Worm (Caenorhabditis elegans): Measurements from ENCODE around the gene srx-128.
A peak's percentile ranks its signal among the peaks of the same experiment; 100 is the strongest.

Gene srx-128

DNA sequence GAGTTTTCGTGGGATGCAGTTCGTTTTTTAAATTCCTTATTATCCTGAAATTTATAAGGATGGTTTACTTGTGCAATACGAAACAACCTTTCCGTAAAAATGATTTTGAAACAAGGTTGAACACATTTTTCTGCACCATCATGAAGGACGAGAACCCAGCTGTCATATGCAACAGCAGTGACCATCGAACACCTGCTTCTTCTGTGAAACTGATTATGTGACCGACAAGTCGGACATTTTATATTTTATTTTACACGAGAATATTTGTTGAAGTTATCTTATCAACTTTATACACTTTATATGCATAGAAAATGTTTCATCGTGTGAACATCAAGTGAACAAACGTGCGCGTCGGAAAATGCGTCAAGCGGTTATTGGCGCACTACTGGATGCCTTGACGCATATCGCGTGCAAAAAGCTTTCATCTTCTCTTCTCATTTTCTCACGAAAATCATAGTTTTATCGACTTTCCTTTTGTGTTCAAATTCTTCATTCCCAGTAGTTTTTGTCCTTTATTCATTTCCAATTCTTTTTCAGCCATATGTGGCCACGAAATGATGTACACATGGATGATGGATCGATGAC, 18.4 kb upstream of the srx-128 start, which contains the start of gene sel-10 (continued):
- TF ChIP-seq lin-15B (tag; optimal IDR thresholded peaks at IDR 0.05) (no peak), unc-39 (tag; optimal IDR thresholded peaks at IDR 0.05) (no peak), daf-12 (tag; optimal IDR thresholded peaks at IDR 0.05) (no peak), aha-1 (tag) (peak; percentile 98), nhr-42 (GFP tag; IDR thresholded peaks at IDR 0.05) (no peak), lim-7 (GFP tag; IDR thresholded peaks at IDR 0.05) (no peak), php-3 (GFP tag; IDR thresholded peaks at IDR 0.05) (peak; percentile 71), T26A8.4 (GFP tag; IDR thresholded peaks at IDR 0.05) (no peak), nhr-11 (tag; optimal IDR thresholded peaks at IDR 0.05) (peak; percentile 60), ZK337.2 (GFP tag; IDR thresholded peaks at IDR 0.05) (no peak), sdz-12 (GFP tag; optimal IDR thresholded peaks at IDR 0.05) (no peak), nhr-102 (tag; optimal IDR thresholded peaks at IDR 0.05) (no peak), T20F7.1 (GFP tag; optimal IDR thresholded peaks at IDR 0.05) (peak; percentile 67), R02D3.7 (tag; optimal IDR thresholded peaks at IDR 0.05) (no peak), nhr-10 (tag; optimal IDR thresholded peaks at IDR 0.05) (no peak), F37D6.2 (tag; optimal IDR thresholded peaks at IDR 0.05) (peak; percentile 36), fkh-10 (GFP tag; optimal IDR thresholded peaks at IDR 0.05) (no peak), mes-2 (tag; optimal IDR thresholded peaks at IDR 0.05; ENCODE audit: poor library complexity, severe bottlenecking) (peak; percentile 84)

DNA sequence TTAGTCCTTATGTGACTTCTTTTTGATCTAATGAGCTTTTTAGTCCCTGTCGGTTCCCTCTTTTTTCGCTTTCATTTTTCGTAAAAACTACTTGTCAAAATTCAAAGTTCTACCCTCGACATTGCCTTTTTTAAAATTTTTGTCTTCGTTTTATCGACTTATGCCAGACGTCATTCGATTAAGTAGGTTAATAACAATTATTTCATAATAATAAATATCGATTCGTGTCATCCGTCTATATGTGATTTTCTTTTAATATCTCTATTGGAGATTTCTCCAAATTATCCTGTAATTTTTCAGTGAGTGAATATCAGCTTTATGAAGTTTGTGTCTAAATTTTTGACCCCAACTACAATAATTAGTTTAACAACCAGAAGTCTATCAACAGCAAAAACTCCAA, 14.5 kb upstream of the srx-128 start, which contains the start of gene hpo-31:
TSS of gene hpo-31 (plus strand) at position 301 of the 400 bp plus-strand sequence.
- TF ChIP-seq F49E8.2 (tag; optimal IDR thresholded peaks at IDR 0.05; ENCODE audit: borderline replicate concordance) (no peak), madf-5 (GFP tag; IDR thresholded peaks at IDR 0.05) (no peak), F37D6.2 (tag; optimal IDR thresholded peaks at IDR 0.05) (no peak), aha-1 (tag) (peak; percentile 72), ceh-28 (tag; optimal IDR thresholded peaks at IDR 0.05) (no peak), spr-3 (GFP tag; optimal IDR thresholded peaks at IDR 0.05) (no peak)

DNA sequence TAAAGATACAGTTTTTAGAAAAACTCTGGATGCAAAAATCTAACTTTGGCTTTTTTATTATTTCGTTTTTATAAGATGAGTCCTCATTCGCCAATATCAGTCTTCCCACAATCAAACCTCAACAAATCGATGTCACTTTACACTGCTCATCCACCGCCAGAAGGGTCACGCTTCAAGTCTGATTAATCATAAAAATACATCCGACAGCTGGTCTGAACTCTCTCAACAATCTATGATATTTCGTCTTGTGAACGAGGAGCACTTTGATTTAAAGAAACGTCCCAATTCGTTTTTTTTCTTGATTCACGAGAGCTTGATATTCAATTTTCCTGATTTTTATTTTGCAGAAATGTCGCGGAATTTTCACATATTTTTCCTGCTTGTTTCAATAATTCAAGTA, 9.4 kb upstream of the srx-128 start, which contains the start of gene nrf-5:
TSS of gene nrf-5 (plus strand) at position 348 of the 400 bp plus-strand sequence.
- TF ChIP-seq dpl-1 (GFP tag; optimal IDR thresholded peaks at IDR 0.05) (no peak), unc-62 (GFP tag; optimal IDR thresholded peaks at IDR 0.05 in 1 of 2) (peak in 1 of 2 experiments; percentile 75), unc-62 (tag; optimal IDR thresholded peaks at IDR 0.05) (no peak), Y48G9A.11 (GFP tag; IDR thresholded peaks at IDR 0.05) (no peak), mes-2 (tag; optimal IDR thresholded peaks at IDR 0.05; ENCODE audit: poor library complexity, severe bottlenecking) (no peak), lin-38 (GFP tag; IDR thresholded peaks at IDR 0.05) (no peak), ztf-7 (tag; optimal IDR thresholded peaks at IDR 0.05) (no peak), snpc-4 (tag; optimal IDR thresholded peaks at IDR 0.05) (no peak), Y75B8A.6 (GFP tag; IDR thresholded peaks at IDR 0.05) (no peak), hlh-30 (tag; optimal IDR thresholded peaks at IDR 0.05; ENCODE audit: insufficient read depth) (no peak), egl-27 (tag; optimal IDR thresholded peaks at IDR 0.05) (no peak), dmd-9 (GFP tag; IDR thresholded peaks at IDR 0.05) (no peak), jun-1 (tag; optimal IDR thresholded peaks at IDR 0.05) (no peak), aha-1 (tag) (peak; percentile 2), lsy-2 (tag; optimal IDR thresholded peaks at IDR 0.05) (no peak), nhr-102 (tag; optimal IDR thresholded peaks at IDR 0.05) (no peak), mdt-29 (GFP tag; IDR thresholded peaks at IDR 0.05) (no peak)

DNA sequence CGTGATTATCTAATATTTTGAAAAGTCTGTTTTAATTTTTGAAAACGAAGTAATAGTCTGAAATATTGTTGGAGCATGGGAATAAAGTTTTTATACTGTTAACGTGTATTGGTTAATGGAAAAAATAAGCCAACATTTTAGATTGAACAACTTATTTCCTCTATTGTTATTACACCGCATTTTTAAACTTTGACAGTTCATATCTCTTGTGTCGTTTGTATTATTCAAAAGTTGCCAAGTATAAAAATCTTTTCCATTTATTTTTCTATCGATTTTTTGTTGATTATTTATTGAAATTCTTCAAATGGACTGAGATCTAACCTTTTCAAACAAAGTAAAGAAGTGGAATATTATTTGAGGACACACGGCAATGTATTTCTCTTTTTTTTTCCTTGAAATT, 6.5 kb upstream of the srx-128 start, which contains the start of gene str-165:
TSS of gene str-165 (plus strand) at position 301 of the 400 bp plus-strand sequence.
- TF ChIP-seq unc-62 (GFP tag; optimal IDR thresholded peaks at IDR 0.05 in 1 of 2), result peak in 1 of 2 experiments; percentile 61
- TF ChIP-seq unc-62 (tag; optimal IDR thresholded peaks at IDR 0.05), result no peak
- TF ChIP-seq tag-97 (GFP tag; IDR thresholded peaks at IDR 0.05), result no peak
